Worm (Caenorhabditis elegans) whole organism, dauer: ENCODE results near the gene Y51H7BR.7.

ENCODE experiments used
- unc-62 ChIP-seq: sonication (generic microtip); optimal IDR thresholded peaks from 2 replicates; lab custom pipeline; 2017; ENCODE audit warnings: missing biosample characterization, missing genetic modification reagents, missing genetic modification characterization

The Y51H7BR.7 gene

DNA sequence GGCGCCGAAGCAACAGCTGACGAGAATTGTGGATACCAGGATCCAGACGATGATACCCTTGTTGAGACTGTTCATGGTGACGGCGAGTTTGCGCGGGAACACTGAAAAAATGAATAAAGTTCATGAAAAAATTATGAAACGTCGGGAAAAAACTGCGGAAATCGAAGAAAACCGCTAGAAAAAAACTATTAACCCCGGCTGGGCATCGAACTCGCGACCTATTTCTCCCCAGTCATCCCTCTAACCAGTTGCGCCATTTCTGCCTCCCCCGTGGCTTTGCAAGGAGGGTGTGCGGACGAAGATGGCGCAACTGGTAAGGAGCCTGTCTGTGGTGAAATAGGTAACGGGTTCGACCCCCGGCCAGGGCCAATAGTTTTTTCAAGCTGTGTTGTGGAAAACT is 51.9 kb downstream of the Y51H7BR.7 start, which contains the start of gene H17B01.5:
Gene H17B01.5 (minus strand): TSS at position 101 of the 400 bp plus-strand sequence.
- no peak for TF ChIP-seq unc-62 (GFP tag; lab: Kevin White, UChicago)
